Fruit fly (Drosophila melanogaster): Measurements from ENCODE around the gene Prosbeta5R2.
A peak's percentile ranks its signal among the peaks of the same experiment; 100 is the strongest.

The Prosbeta5R2 gene

DNA sequence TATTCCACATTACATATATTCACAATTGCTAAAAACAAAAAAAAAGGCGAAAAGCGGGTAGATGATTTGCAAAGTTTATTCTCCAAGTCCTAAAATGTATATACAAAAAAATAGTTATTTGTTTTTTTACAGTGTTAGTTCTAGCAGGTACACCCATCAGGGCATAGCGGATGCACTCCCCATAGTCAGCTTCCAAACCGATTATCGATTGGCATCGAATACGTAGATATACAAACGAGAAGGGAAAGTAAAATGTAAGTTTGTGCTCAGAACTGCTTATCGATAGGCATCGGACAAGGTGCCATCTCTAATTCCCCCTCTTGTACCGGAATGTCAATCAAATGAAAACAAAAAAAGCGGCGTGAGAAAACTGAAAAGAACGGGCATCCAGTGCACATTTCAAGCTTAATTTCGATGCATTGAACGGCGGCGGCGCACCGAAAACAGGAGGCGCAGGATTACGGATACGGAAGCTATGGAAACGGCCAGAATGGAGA lies 27.1 kb upstream of the Prosbeta5R2 start, which contains the start of gene CG5674 (continued):
- TF ChIP-seq CHES-1-like (GFP tag; optimal IDR thresholded peaks at IDR 0.05) (peak; percentile 80), CG16863 (GFP tag; optimal IDR thresholded peaks at IDR 0.05) (peak; percentile 50), fd64A (GFP tag; optimal IDR thresholded peaks at IDR 0.05) (no peak), CG1233 (GFP tag; optimal IDR thresholded peaks at IDR 0.05) (no peak), tgo (GFP tag; IDR thresholded peaks at IDR 0.05) (peak; percentile 33; the same call in 1 of the 3 replicates), CG13424 (tag; optimal IDR thresholded peaks at IDR 0.05) (no peak), CG7745 (tag; optimal IDR thresholded peaks at IDR 0.05) (no peak), tll (GFP tag; optimal IDR thresholded peaks at IDR 0.05) (no peak), sob (GFP tag; IDR thresholded peaks at IDR 0.05) (peak; percentile 79), bbx (GFP tag; IDR thresholded peaks at IDR 0.05; ENCODE audit: partially characterized antibody) (peak; percentile 85), MBD-R2 (GFP tag; IDR thresholded peaks at IDR 0.05) (peak; percentile 85), Gug (GFP tag; IDR thresholded peaks at IDR 0.05) (peak; percentile 44; the same call in 3 of the 4 replicates), prd (optimal IDR thresholded peaks at IDR 0.05) (no peak), prd (GFP tag; IDR thresholded peaks at IDR 0.05) (peak; percentile 69), CkIIα-i1 (GFP tag; IDR thresholded peaks at IDR 0.05) (no peak), chif (GFP tag; optimal IDR thresholded peaks at IDR 0.05) (peak; percentile 47 to 64), dan (GFP tag; IDR thresholded peaks at IDR 0.05) (no peak), lbe (GFP tag; optimal IDR thresholded peaks at IDR 0.05) (no peak), zfh2 (GFP tag; optimal IDR thresholded peaks at IDR 0.05) (peak; percentile 47), CG17328 (GFP tag; IDR thresholded peaks at IDR 0.05) (peak; percentile 32; the same call in 1 of the 2 replicates), sqz (GFP tag; optimal IDR thresholded peaks at IDR 0.05) (no peak), slou (GFP tag; optimal IDR thresholded peaks at IDR 0.05) (peak; percentile 44), HLH3B (GFP tag; IDR thresholded peaks at IDR 0.05) (0 out of 2 replicates have a peak, but pooled peaks have one; percentile 8), hbn (GFP tag; IDR thresholded peaks at IDR 0.05; ENCODE audit: partially characterized antibody) (peak; percentile 80), CG7963 (GFP tag; IDR thresholded peaks at IDR 0.05; ENCODE audit: partially characterized antibody) (peak; percentile 83), CG12769 (tag; optimal IDR thresholded peaks at IDR 0.05) (no peak), CG6175 (GFP tag; IDR thresholded peaks at IDR 0.05) (0 out of 3 replicates have a peak, but pooled peaks have one; percentile 23), CG5953 (GFP tag; IDR thresholded peaks at IDR 0.05) (peak; percentile 27; the same call in 1 of the 2 replicates), Fer3 (tag; optimal IDR thresholded peaks at IDR 0.05) (no peak), H2.0 (GFP tag; IDR thresholded peaks at IDR 0.05) (0 out of 2 replicates have a peak, but pooled peaks have one; percentile 19), sr (GFP tag; IDR thresholded peaks at IDR 0.05) (no peak), CG11456 (GFP tag; IDR thresholded peaks at IDR 0.05) (peak; percentile 76; the same call in 1 of the 3 replicates), Dp (GFP tag; optimal IDR thresholded peaks at IDR 0.05) (peak; percentile 21), pb (GFP tag; optimal IDR thresholded peaks at IDR 0.05) (no peak), usp (GFP tag; optimal IDR thresholded peaks at IDR 0.05) (no peak), Oaz (GFP tag; IDR thresholded peaks at IDR 0.05) (no peak), tx (GFP tag; optimal IDR thresholded peaks at IDR 0.05) (peak; percentile 37), fd3F (GFP tag; optimal IDR thresholded peaks at IDR 0.05) (no peak), Scr (GFP tag; IDR thresholded peaks at IDR 0.05; ENCODE audit: partially characterized antibody) (peak; percentile 84), CG17612 (GFP tag; IDR thresholded peaks at IDR 0.05) (no peak), CG13296 (GFP tag; optimal IDR thresholded peaks at IDR 0.05) (no peak), Nf-YC (tag; optimal IDR thresholded peaks at IDR 0.05) (no peak), otp (GFP tag; IDR thresholded peaks at IDR 0.05) (no peak; the same call in 2 of the 3 replicates), CG30431 (GFP tag; optimal IDR thresholded peaks at IDR 0.05) (no peak), CG6254 (GFP tag; optimal IDR thresholded peaks at IDR 0.05) (no peak), CG17568 (GFP tag; optimal IDR thresholded peaks at IDR 0.05) (no peak), luna (GFP tag; optimal IDR thresholded peaks at IDR 0.05) (no peak), Opbp (GFP tag; IDR thresholded peaks at IDR 0.05; ENCODE audit: partially characterized antibody) (peak; percentile 90), CG13624 (GFP tag; optimal IDR thresholded peaks at IDR 0.05) (no peak), CG32532 (GFP tag; IDR thresholded peaks at IDR 0.05) (peak; percentile 70), run (tag; optimal IDR thresholded peaks at IDR 0.05) (no peak)
